Worm (Caenorhabditis elegans): Measurements from ENCODE around the gene Y82E9BR.9.

- TF ChIP-seq zfp-2 (tag; optimal IDR thresholded peaks at IDR 0.05) = no peak
- TF ChIP-seq F10B5.3 (tag; optimal IDR thresholded peaks at IDR 0.05) = no peak
- no peak for TF ChIP-seq mdl-1 (tag; optimal IDR thresholded peaks at IDR 0.05)
- TF ChIP-seq ces-1 (GFP tag; optimal IDR thresholded peaks at IDR 0.05) = no peak
- no peak for TF ChIP-seq lin-13 (GFP tag; optimal IDR thresholded peaks at IDR 0.05)
Observed at ce11 chrIII:1399670-1400069, 40.1 kb upstream of the Y82E9BR.9 start, which contains the start of gene pals-16.
